Fruit fly (Drosophila melanogaster) whole organism, wandering third instar larva: ENCODE results near the gene CG6296.

ENCODE experiments used
- CG32264 ChIP-seq: fragments of 200-800 bp; sonication (Bioruptor generic); optimal IDR thresholded peaks from 2 replicates; lab custom pipeline; 2016; ENCODE audit warnings: missing biosample characterization, missing genetic modification characterization
- CG9705 ChIP-seq: fragments of 200-800 bp; sonication (Bioruptor generic); optimal IDR thresholded peaks from 2 replicates; lab custom pipeline; 2018; ENCODE audit warnings: missing biosample characterization, mild to moderate bottlenecking, missing genetic modification characterization
- CrebA ChIP-seq: fragments of 200-800 bp; sonication (Bioruptor generic); optimal IDR thresholded peaks from 2 replicates; lab custom pipeline; 2016; ENCODE audit warnings: missing biosample characterization, mild to moderate bottlenecking, missing genetic modification characterization, borderline replicate concordance
- Dfd ChIP-seq: fragments of >200 bp; optimal IDR thresholded peaks from 2 replicates; lab custom pipeline; 2017; ENCODE audit warnings: missing biosample characterization, missing genetic modification characterization
- GATAd ChIP-seq: sonication (Bioruptor generic); optimal IDR thresholded peaks from 2 replicates; lab custom pipeline; 2016; ENCODE audit warnings: missing biosample characterization, missing genetic modification characterization
- HLH106 ChIP-seq: fragments of 200-800 bp; optimal IDR thresholded peaks from 3 replicates; lab custom pipeline; 2019; ENCODE audit warnings: missing biosample characterization, mild to moderate bottlenecking, missing genetic modification characterization, moderate library complexity
- Hnf4 ChIP-seq: fragments of 200-800 bp; sonication (Bioruptor generic); optimal IDR thresholded peaks from 2 replicates; lab custom pipeline; 2016; ENCODE audit warnings: missing biosample characterization, mild to moderate bottlenecking, missing genetic modification characterization
- Hr83 ChIP-seq: fragments of 200-300 bp; sonication (Bioruptor generic); optimal IDR thresholded peaks from 2 replicates; lab custom pipeline; 2016; ENCODE audit warnings: missing biosample characterization, mild to moderate bottlenecking, missing genetic modification characterization, moderate library complexity; ENCODE audit not compliant: poor library complexity, severe bottlenecking
- Jra ChIP-seq: sonication (Bioruptor generic); optimal IDR thresholded peaks from 2 replicates; lab custom pipeline; 2016; ENCODE audit warnings: missing biosample characterization, missing genetic modification characterization
- Myc ChIP-seq: fragments of >200 bp; optimal IDR thresholded peaks from 2 replicates; lab custom pipeline; 2017
- N ChIP-seq: fragments of >200 bp; optimal IDR thresholded peaks from 2 replicates; lab custom pipeline; 2018; ENCODE audit warnings: missing biosample characterization, missing external identifiers, missing genetic modification characterization
- OdsH ChIP-seq: fragments of 200-800 bp; sonication (Bioruptor generic); optimal IDR thresholded peaks from 2 replicates; lab custom pipeline; 2016; ENCODE audit warnings: missing biosample characterization, mild to moderate bottlenecking, missing genetic modification characterization
- Rel ChIP-seq, 2 experiments: fragments of 200-800 bp; sonication (Bioruptor generic) in 1 of 2; optimal IDR thresholded peaks; 2 replicates in 1 of 2; 3 replicates in 1 of 2; lab custom pipeline; 2016 to 2019; ENCODE audit warnings: mild to moderate bottlenecking in 2 of 2, missing biosample characterization in 2 of 2, missing genetic modification characterization in 2 of 2, moderate library complexity in 1 of 2
- Sp1 ChIP-seq: fragments of 200-800 bp; sonication (Bioruptor generic); optimal IDR thresholded peaks from 3 replicates; lab custom pipeline; 2019; ENCODE audit warnings: missing biosample characterization, mild to moderate bottlenecking, missing genetic modification characterization, moderate library complexity
- Vsx2 ChIP-seq: fragments of 200-300, 225-300 bp; sonication (Bioruptor generic); optimal IDR thresholded peaks from 2 replicates; lab custom pipeline; 2018; ENCODE audit warnings: missing biosample characterization, missing genetic modification characterization; ENCODE audit not compliant: partially characterized antibody
- br ChIP-seq: fragments of 200-800 bp; sonication (Bioruptor generic); optimal IDR thresholded peaks from 2 replicates; lab custom pipeline; 2016; ENCODE audit warnings: missing biosample characterization, missing genetic modification characterization
- brk ChIP-seq: fragments of 200-800 bp; sonication (Bioruptor generic); optimal IDR thresholded peaks from 2 replicates; lab custom pipeline; 2016; ENCODE audit warnings: missing biosample characterization, mild to moderate bottlenecking, missing genetic modification characterization
- dl ChIP-seq, 2 experiments: fragments of 175-275, 200-275 bp in 1 of 2; fragments of 200-275 bp in 1 of 2; sonication (Bioruptor generic); optimal IDR thresholded peaks; lab custom pipeline; 2018; ENCODE audit warnings: mild to moderate bottlenecking in 2 of 2, missing biosample characterization in 2 of 2, missing genetic modification characterization in 2 of 2, moderate library complexity in 2 of 2; ENCODE audit not compliant: partially characterized antibody in 2 of 2, insufficient read depth in 1 of 2
- dsf ChIP-seq: sonication (Bioruptor generic); optimal IDR thresholded peaks from 2 replicates; lab custom pipeline; 2016; ENCODE audit warnings: missing biosample characterization, missing genetic modification characterization, borderline replicate concordance
- ey ChIP-seq: fragments of 200-800 bp; sonication (Bioruptor generic); optimal IDR thresholded peaks from 2 replicates; lab custom pipeline; 2016; ENCODE audit warnings: missing biosample characterization, missing genetic modification characterization
- foxo ChIP-seq, 2 experiments: fragments of 200-800 bp; sonication (Bioruptor generic); optimal IDR thresholded peaks; 2 replicates in 1 of 2; 3 replicates in 1 of 2; lab custom pipeline; 2016 to 2017; ENCODE audit warnings: missing biosample characterization in 2 of 2, missing genetic modification characterization in 2 of 2
- fru ChIP-seq: fragments of 200-800 bp; sonication (Bioruptor generic); optimal IDR thresholded peaks from 3 replicates; lab custom pipeline; 2016; ENCODE audit warnings: missing biosample characterization, mild to moderate bottlenecking, missing genetic modification characterization
- h ChIP-seq: fragments of 200-800 bp; sonication (Bioruptor generic); optimal IDR thresholded peaks from 3 replicates; lab custom pipeline; 2016; ENCODE audit warnings: missing biosample characterization, mild to moderate bottlenecking, missing genetic modification characterization
- pan ChIP-seq: fragments of >200 bp; optimal IDR thresholded peaks from 2 replicates; lab custom pipeline; 2017
- psq ChIP-seq: fragments of 200-800 bp; sonication (Bioruptor generic); optimal IDR thresholded peaks from 3 replicates; lab custom pipeline; 2017; ENCODE audit warnings: missing biosample characterization, mild to moderate bottlenecking, missing genetic modification characterization, moderate library complexity
- rgr ChIP-seq: fragments of 200-800 bp; sonication (Bioruptor generic); optimal IDR thresholded peaks from 3 replicates; lab custom pipeline; 2016; ENCODE audit warnings: missing biosample characterization, mild to moderate bottlenecking, missing genetic modification characterization
- sage ChIP-seq: fragments of 200-800 bp; sonication (Bioruptor generic); optimal IDR thresholded peaks from 2 replicates; lab custom pipeline; 2016; ENCODE audit warnings: missing biosample characterization, mild to moderate bottlenecking, missing genetic modification characterization
- sv ChIP-seq: fragments of 200-800 bp; sonication (Bioruptor generic); optimal IDR thresholded peaks from 3 replicates; lab custom pipeline; 2016; ENCODE audit warnings: missing biosample characterization, missing genetic modification characterization
- tai ChIP-seq: sonication (Bioruptor generic); optimal IDR thresholded peaks from 2 replicates; lab custom pipeline; 2016; ENCODE audit warnings: missing biosample characterization, missing genetic modification characterization
- woc ChIP-seq: sonication (Bioruptor generic); optimal IDR thresholded peaks from 2 replicates; lab custom pipeline; 2016; ENCODE audit warnings: missing biosample characterization, mild to moderate bottlenecking, missing genetic modification characterization

CG6296 gene

dm6 chr3R:27019701-27020172, 14.5 kb upstream of the CG6296 start, which contains the start of gene CG17191:
CG17191 (minus strand) TSS chr3R:27019751.
- no peak for TF ChIP-seq foxo (GFP tag; optimal IDR thresholded peaks at IDR 0.05; lab: Kevin White, UChicago)
- TF ChIP-seq Rel (GFP tag; optimal IDR thresholded peaks at IDR 0.05; lab: Kevin White, UChicago) = no peak
- peak; percentile 29 for TF ChIP-seq Rel (tag; optimal IDR thresholded peaks at IDR 0.05; lab: Kevin White, UChicago)
- no peak for TF ChIP-seq Myc (lab: Kevin White, UChicago)

DNA sequence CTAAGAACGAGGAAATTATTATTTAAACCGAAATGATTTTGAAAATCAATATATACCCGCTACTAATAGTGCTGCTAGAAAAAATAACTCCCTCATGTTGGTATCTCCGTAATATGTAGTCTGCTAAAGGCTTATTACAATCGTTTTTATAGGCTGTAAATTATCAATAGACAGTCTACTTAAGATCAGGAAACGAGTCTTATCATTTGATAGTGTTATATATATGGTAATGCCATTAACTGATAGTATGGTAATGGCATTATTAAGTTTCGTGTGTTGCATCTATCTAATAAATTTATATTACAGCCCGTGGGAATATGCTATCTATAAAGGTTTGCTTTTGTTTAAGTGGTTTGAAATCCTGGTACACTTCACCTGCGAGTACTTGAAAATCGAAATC, 12.9 kb upstream of the CG6296 start, which contains the start of gene CG17192:
TSS of gene CG17192 (minus strand) at position 101 of the 400 bp plus-strand sequence.
- TF ChIP-seq fru (no peak), Hr83 (GFP tag; lab: Kevin White, UChicago) (no peak), sv (GFP tag; lab: Kevin White, UChicago) (no peak), HLH106 (tag; lab: Kevin White, UChicago) (no peak), tai (no peak), ey (GFP tag; lab: Kevin White, UChicago) (no peak)

- TF ChIP-seq CrebA (GFP tag; lab: Kevin White, UChicago) = no peak
- no peak for TF ChIP-seq Hnf4 (GFP tag; lab: Kevin White, UChicago)
- TF ChIP-seq dl (GFP tag; optimal IDR thresholded peaks at IDR 0.05; lab: Kevin White, UChicago; ENCODE audit: insufficient read depth in 1 of 2, partially characterized antibody in 2 of 2) = no peak
- no peak for TF ChIP-seq rgr (GFP tag; lab: Kevin White, UChicago)
- no peak for TF ChIP-seq Sp1 (GFP tag; lab: Kevin White, UChicago)
- no peak for TF ChIP-seq sage (GFP tag; lab: Kevin White, UChicago)
- no peak for TF ChIP-seq woc (GFP tag; lab: Kevin White, UChicago)
- no peak for TF ChIP-seq GATAd (GFP tag; lab: Kevin White, UChicago)
- TF ChIP-seq HLH106 (tag; lab: Kevin White, UChicago) = no peak
- no peak for TF ChIP-seq Vsx2 (GFP tag; lab: Kevin White, UChicago)
- TF ChIP-seq N (GFP tag; lab: Kevin White, UChicago) = no peak
- TF ChIP-seq CG32264 (GFP tag; lab: Kevin White, UChicago) = no peak
- no peak for TF ChIP-seq Jra
- no peak for TF ChIP-seq pan (lab: Kevin White, UChicago)
- TF ChIP-seq br (GFP tag; lab: Kevin White, UChicago) = no peak
- TF ChIP-seq Dfd (GFP tag; lab: Kevin White, UChicago) = no peak
- no peak for TF ChIP-seq OdsH (GFP tag; lab: Kevin White, UChicago)
- no peak for TF ChIP-seq ey (GFP tag; lab: Kevin White, UChicago)
- no peak for TF ChIP-seq CG9705
- TF ChIP-seq, all 38 proteins: peak for 0
Observed at dm6 chr3R:27007022-27007421, 1.8 kb upstream of the CG6296 start, which contains the start of gene CG6295. CG6295 (minus strand) TSS chr3R:27007055.

DNA sequence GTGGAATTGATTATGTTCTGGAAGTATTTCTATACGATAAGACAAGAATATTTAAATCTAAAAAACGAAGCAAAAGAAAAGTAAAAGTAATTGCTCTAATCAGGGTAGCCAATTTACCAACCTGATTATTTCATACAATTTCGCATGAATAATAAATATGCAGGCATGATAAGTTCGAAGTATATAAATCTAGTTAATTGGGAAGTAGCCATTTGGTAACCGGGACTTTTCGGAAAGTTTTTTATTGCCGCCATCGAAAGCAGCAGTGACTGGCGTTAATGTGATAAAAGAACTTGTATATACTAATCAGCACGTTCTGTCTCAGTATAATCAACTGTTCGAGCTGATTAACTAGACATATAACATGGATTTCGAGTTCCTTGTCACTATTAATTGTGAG, 2.5 kb downstream of the CG6296 start:
- TF ChIP-seq Rel (GFP tag; optimal IDR thresholded peaks at IDR 0.05; lab: Kevin White, UChicago) = no peak
- TF ChIP-seq Rel (tag; optimal IDR thresholded peaks at IDR 0.05; lab: Kevin White, UChicago) = no peak
- TF ChIP-seq dl (GFP tag; optimal IDR thresholded peaks at IDR 0.05; lab: Kevin White, UChicago; ENCODE audit: insufficient read depth in 1 of 2, partially characterized antibody in 2 of 2) = no peak
- TF ChIP-seq Sp1 (GFP tag; lab: Kevin White, UChicago) = no peak
- TF ChIP-seq Hr83 (GFP tag; lab: Kevin White, UChicago) = no peak
- no peak for TF ChIP-seq foxo (GFP tag; optimal IDR thresholded peaks at IDR 0.05; lab: Kevin White, UChicago)
- TF ChIP-seq Myc (lab: Kevin White, UChicago) = no peak
- TF ChIP-seq tai = no peak
- no peak for TF ChIP-seq rgr (GFP tag; lab: Kevin White, UChicago)
- no peak for TF ChIP-seq brk
- no peak for TF ChIP-seq br (GFP tag; lab: Kevin White, UChicago)
- TF ChIP-seq woc (GFP tag; lab: Kevin White, UChicago) = no peak
- no peak for TF ChIP-seq dsf (GFP tag; lab: Kevin White, UChicago)
- no peak for TF ChIP-seq CrebA (GFP tag; lab: Kevin White, UChicago)
- no peak for TF ChIP-seq h (GFP tag; lab: Kevin White, UChicago)
- TF ChIP-seq Vsx2 (GFP tag; lab: Kevin White, UChicago) = no peak
- no peak for TF ChIP-seq HLH106 (tag; lab: Kevin White, UChicago)
- no peak for TF ChIP-seq psq (GFP tag; lab: Kevin White, UChicago)
- TF ChIP-seq, all 38 proteins: peak for 0
